Fruit fly (Drosophila melanogaster): ENCODE measurements around the gene MME1.

The MME1 gene

dm6 chr2L:7043039-7043905 lies 15.9 kb downstream of the MME1 start (continued):
- TF ChIP-seq vnd (GFP tag; IDR thresholded peaks at IDR 0.05; ENCODE audit: partially characterized antibody) = no peak
- TF ChIP-seq fd64A (GFP tag; optimal IDR thresholded peaks at IDR 0.05) = peak; percentile 40
- TF ChIP-seq crc (GFP tag; optimal IDR thresholded peaks at IDR 0.05) = no peak
- TF ChIP-seq CG14710 (tag; optimal IDR thresholded peaks at IDR 0.05) = no peak
- no peak for TF ChIP-seq gfzf (GFP tag; optimal IDR thresholded peaks at IDR 0.05)
- TF ChIP-seq D19A (tag; optimal IDR thresholded peaks at IDR 0.05) = no peak
- no peak for TF ChIP-seq gro (GFP tag; optimal IDR thresholded peaks at IDR 0.05)
- TF ChIP-seq mirr (GFP tag; optimal IDR thresholded peaks at IDR 0.05) = no peak
- no peak for TF ChIP-seq C15 (GFP tag; IDR thresholded peaks at IDR 0.05)
- no peak for TF ChIP-seq CG3065 (GFP tag; optimal IDR thresholded peaks at IDR 0.05)
- TF ChIP-seq CG9727 (GFP tag; optimal IDR thresholded peaks at IDR 0.05) = peak; percentile 13
- peak; percentile 33 for TF ChIP-seq CG3281 (GFP tag; optimal IDR thresholded peaks at IDR 0.05)
- TF ChIP-seq btn (GFP tag; optimal IDR thresholded peaks at IDR 0.05) = no peak
- no peak for TF ChIP-seq schlank (tag; optimal IDR thresholded peaks at IDR 0.05)
- TF ChIP-seq CG14050 (GFP tag; IDR thresholded peaks at IDR 0.05) = no peak
- TF ChIP-seq sens (GFP tag) = peak; percentile 94
- TF ChIP-seq CG30431 (GFP tag; optimal IDR thresholded peaks at IDR 0.05) = no peak
- no peak for TF ChIP-seq ash1 (GFP tag; optimal IDR thresholded peaks at IDR 0.05)
- no peak for TF ChIP-seq fd3F (GFP tag; optimal IDR thresholded peaks at IDR 0.05)
- TF ChIP-seq ttk (GFP tag; IDR thresholded peaks at IDR 0.05) = no peak
- TF ChIP-seq Dip2 (GFP tag; IDR thresholded peaks at IDR 0.05) = no peak
- peak; percentile 31 for TF ChIP-seq CG15479 (GFP tag; optimal IDR thresholded peaks at IDR 0.05)
- TF ChIP-seq CG10565 (GFP tag; optimal IDR thresholded peaks at IDR 0.05) = no peak
- peak; percentile 30 for TF ChIP-seq CG1792 (GFP tag; optimal IDR thresholded peaks at IDR 0.05)
- peak; percentile 11 for TF ChIP-seq odd (GFP tag; optimal IDR thresholded peaks at IDR 0.05)
- TF ChIP-seq run (tag; optimal IDR thresholded peaks at IDR 0.05) = no peak
- no peak for TF ChIP-seq gsb (GFP tag; IDR thresholded peaks at IDR 0.05)
- peak; percentile 46 for TF ChIP-seq CG16863 (GFP tag; optimal IDR thresholded peaks at IDR 0.05)
- TF ChIP-seq Gug (GFP tag; IDR thresholded peaks at IDR 0.05) = no peak
- peak; percentile 22 for TF ChIP-seq CG13123 (GFP tag; optimal IDR thresholded peaks at IDR 0.05)
- peak; percentile 57 for TF ChIP-seq HLHmδ (GFP tag; optimal IDR thresholded peaks at IDR 0.05)
- TF ChIP-seq tll (GFP tag; optimal IDR thresholded peaks at IDR 0.05) = peak in 1 of 2 experiments; percentile 76
- TF ChIP-seq Dad (GFP tag; optimal IDR thresholded peaks at IDR 0.05) = no peak
- peak; percentile 66 for TF ChIP-seq seq (GFP tag; IDR thresholded peaks at IDR 0.05)
- no peak for TF ChIP-seq lab (GFP tag; optimal IDR thresholded peaks at IDR 0.05)
- no peak for TF ChIP-seq exex (tag; optimal IDR thresholded peaks at IDR 0.05)
- no peak for TF ChIP-seq CG9876 (GFP tag; optimal IDR thresholded peaks at IDR 0.05)
- no peak for TF ChIP-seq ftz-f1 (GFP tag; optimal IDR thresholded peaks at IDR 0.05)
- peak; percentile 34 for TF ChIP-seq gem (tag; optimal IDR thresholded peaks at IDR 0.05)
- no peak for TF ChIP-seq br (optimal IDR thresholded peaks at IDR 0.05)
- TF ChIP-seq slou (GFP tag; optimal IDR thresholded peaks at IDR 0.05) = no peak
- TF ChIP-seq Bgb (GFP tag; IDR thresholded peaks at IDR 0.05; ENCODE audit: partially characterized antibody) = no peak
- TF ChIP-seq Neu2 (GFP tag; optimal IDR thresholded peaks at IDR 0.05; ENCODE audit: borderline replicate concordance) = no peak
- TF ChIP-seq Hsf (GFP tag; optimal IDR thresholded peaks at IDR 0.05) = no peak
- TF ChIP-seq PHDP (tag; optimal IDR thresholded peaks at IDR 0.05) = peak; percentile 15
- TF ChIP-seq Optix (GFP tag; IDR thresholded peaks at IDR 0.05) = 0 out of 3 replicates have a peak, but pooled peaks have one; percentile 45
- no peak for TF ChIP-seq CG8924 (tag; optimal IDR thresholded peaks at IDR 0.05)
- TF ChIP-seq CG10654 (GFP tag; optimal IDR thresholded peaks at IDR 0.05) = no peak
- no peak for TF ChIP-seq CG1647 (GFP tag; optimal IDR thresholded peaks at IDR 0.05)
- TF ChIP-seq HLH3B (GFP tag; IDR thresholded peaks at IDR 0.05) = 0 out of 2 replicates have a peak, but pooled peaks have one; percentile 7
